Worm (Caenorhabditis elegans): ENCODE measurements around the gene gphr-1.

The gphr-1 gene

DNA sequence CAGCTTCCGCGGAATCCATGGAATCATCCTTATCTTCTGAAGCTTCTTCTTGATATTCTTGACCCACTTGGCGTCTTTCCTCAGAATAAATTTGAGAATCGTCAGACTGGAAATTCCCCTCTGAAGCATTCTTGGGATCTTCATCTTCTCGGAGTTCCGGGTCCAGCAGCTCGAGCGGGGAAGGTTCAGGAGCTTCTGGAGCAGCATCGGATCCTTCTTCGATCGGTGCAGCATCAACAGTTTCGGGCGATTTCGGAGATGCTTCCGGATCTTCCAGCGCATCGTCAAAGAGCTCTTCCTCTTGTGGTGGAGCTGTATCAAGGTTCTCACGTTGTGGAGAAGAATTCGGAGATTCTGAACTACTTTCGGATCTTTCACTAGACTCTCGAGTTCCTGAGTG is 11.3 kb upstream of the gphr-1 start:
- no peak for TF ChIP-seq mab-5 (tag; optimal IDR thresholded peaks at IDR 0.05)
- TF ChIP-seq lin-32 (GFP tag; optimal IDR thresholded peaks at IDR 0.05) = no peak
- no peak for TF ChIP-seq ham-2 (GFP tag; optimal IDR thresholded peaks at IDR 0.05)
- no peak for TF ChIP-seq M03D4.4 (tag; optimal IDR thresholded peaks at IDR 0.05)

ce11 chrIII:12215596-12215995 is 3.3 kb upstream of the gphr-1 start, which contains the start of gene Y75B8A.13:
TSS of gene Y75B8A.13 (minus strand) at chrIII:12215696.
- TF ChIP-seq mep-1 (tag; optimal IDR thresholded peaks at IDR 0.05) (no peak), sem-2 (GFP tag; optimal IDR thresholded peaks at IDR 0.05) (no peak), elt-1 (tag; optimal IDR thresholded peaks at IDR 0.05; ENCODE audit: borderline replicate concordance, insufficient read depth) (no peak), lin-32 (GFP tag; optimal IDR thresholded peaks at IDR 0.05) (no peak), lin-13 (tag; optimal IDR thresholded peaks at IDR 0.05) (no peak), mab-5 (tag; optimal IDR thresholded peaks at IDR 0.05) (no peak), blmp-1 (tag; optimal IDR thresholded peaks at IDR 0.05) (no peak), sptf-1 (tag; optimal IDR thresholded peaks at IDR 0.05) (no peak), nhr-76 (tag; optimal IDR thresholded peaks at IDR 0.05) (no peak), lsy-2 (tag; optimal IDR thresholded peaks at IDR 0.05) (no peak), zip-8 (tag; optimal IDR thresholded peaks at IDR 0.05) (no peak), ces-1 (GFP tag; optimal IDR thresholded peaks at IDR 0.05) (no peak)

DNA sequence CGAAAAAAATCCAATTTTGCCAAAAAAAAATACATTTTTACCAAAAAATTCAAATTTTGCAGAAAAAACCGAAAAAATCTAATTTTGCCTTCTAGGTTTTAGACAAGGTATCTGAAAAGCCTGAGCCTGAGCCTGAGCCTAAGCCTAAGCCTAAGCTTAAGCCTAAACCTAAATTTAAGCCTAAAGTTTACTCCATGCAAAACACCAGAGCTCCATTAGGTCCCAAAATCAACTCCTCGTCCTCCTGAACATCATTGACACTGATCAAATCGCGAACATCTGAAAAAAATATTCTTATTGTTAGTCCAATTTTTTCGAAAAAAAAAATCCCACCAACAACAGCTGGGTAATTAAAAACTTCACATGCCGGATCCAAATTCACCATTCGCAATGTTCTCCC is 769 bp upstream of the gphr-1 start:
- TF ChIP-seq ces-1 (GFP tag; optimal IDR thresholded peaks at IDR 0.05) = no peak
- TF ChIP-seq blmp-1 (tag; optimal IDR thresholded peaks at IDR 0.05) = no peak
- no peak for TF ChIP-seq ztf-11 (tag; optimal IDR thresholded peaks at IDR 0.05)
- no peak for TF ChIP-seq nhr-2 (tag; optimal IDR thresholded peaks at IDR 0.05)
- TF ChIP-seq flh-1 (GFP tag; optimal IDR thresholded peaks at IDR 0.05) = no peak
- no peak for TF ChIP-seq nhr-12 (tag; optimal IDR thresholded peaks at IDR 0.05)
- no peak for TF ChIP-seq zip-8 (tag; optimal IDR thresholded peaks at IDR 0.05)
- no peak for TF ChIP-seq cnd-1 (tag; optimal IDR thresholded peaks at IDR 0.05)
- no peak for TF ChIP-seq unc-39 (tag; optimal IDR thresholded peaks at IDR 0.05)
- no peak for TF ChIP-seq bed-3 (GFP tag; optimal IDR thresholded peaks at IDR 0.05)
- TF ChIP-seq nhr-28 (tag; optimal IDR thresholded peaks at IDR 0.05) = no peak
- TF ChIP-seq mep-1 (tag; optimal IDR thresholded peaks at IDR 0.05) = no peak
- TF ChIP-seq tbx-8 (GFP tag; optimal IDR thresholded peaks at IDR 0.05) = no peak
- TF ChIP-seq sem-2 (GFP tag; optimal IDR thresholded peaks at IDR 0.05) = no peak

- no peak for TF ChIP-seq nhr-76 (tag; optimal IDR thresholded peaks at IDR 0.05)
- TF ChIP-seq mab-5 (tag; optimal IDR thresholded peaks at IDR 0.05) = no peak
- TF ChIP-seq elt-1 (tag; optimal IDR thresholded peaks at IDR 0.05; ENCODE audit: borderline replicate concordance, insufficient read depth) = no peak
- TF ChIP-seq nhr-12 (tag; optimal IDR thresholded peaks at IDR 0.05) = no peak
- TF ChIP-seq lsy-2 (tag; optimal IDR thresholded peaks at IDR 0.05) = no peak
Observed at ce11 chrIII:12220820-12221219, 2.0 kb downstream of the gphr-1 start.

- no peak for TF ChIP-seq M03D4.4 (tag; optimal IDR thresholded peaks at IDR 0.05)
- no peak for TF ChIP-seq nhr-237 (tag; optimal IDR thresholded peaks at IDR 0.05)
- TF ChIP-seq flh-1 (GFP tag; optimal IDR thresholded peaks at IDR 0.05) = no peak
- no peak for TF ChIP-seq zip-8 (tag; optimal IDR thresholded peaks at IDR 0.05)
- no peak for TF ChIP-seq ceh-39 (tag; optimal IDR thresholded peaks at IDR 0.05)
- no peak for TF ChIP-seq mls-2 (tag; optimal IDR thresholded peaks at IDR 0.05)
- TF ChIP-seq nhr-12 (tag; optimal IDR thresholded peaks at IDR 0.05) = no peak
- no peak for TF ChIP-seq ces-1 (GFP tag; optimal IDR thresholded peaks at IDR 0.05)
- TF ChIP-seq tbx-8 (GFP tag; optimal IDR thresholded peaks at IDR 0.05) = no peak
- no peak for TF ChIP-seq lin-32 (GFP tag; optimal IDR thresholded peaks at IDR 0.05)
- TF ChIP-seq unc-39 (tag; optimal IDR thresholded peaks at IDR 0.05) = no peak
- TF ChIP-seq unc-62 (GFP tag; optimal IDR thresholded peaks at IDR 0.05) = no peak
- TF ChIP-seq lin-13 (tag; optimal IDR thresholded peaks at IDR 0.05) = no peak
- no peak for TF ChIP-seq ztf-11 (tag; optimal IDR thresholded peaks at IDR 0.05)
- no peak for TF ChIP-seq elt-3 (tag; optimal IDR thresholded peaks at IDR 0.05)
- no peak for TF ChIP-seq sptf-1 (tag; optimal IDR thresholded peaks at IDR 0.05)
- no peak for TF ChIP-seq drap-1 (GFP tag; optimal IDR thresholded peaks at IDR 0.05)
- no peak for TF ChIP-seq nhr-76 (tag; optimal IDR thresholded peaks at IDR 0.05)
- TF ChIP-seq ceh-43 (GFP tag; optimal IDR thresholded peaks at IDR 0.05) = no peak
- TF ChIP-seq nhr-2 (tag; optimal IDR thresholded peaks at IDR 0.05) = no peak
Observed at ce11 chrIII:12221452-12221851, 2.6 kb downstream of the gphr-1 start.

DNA sequence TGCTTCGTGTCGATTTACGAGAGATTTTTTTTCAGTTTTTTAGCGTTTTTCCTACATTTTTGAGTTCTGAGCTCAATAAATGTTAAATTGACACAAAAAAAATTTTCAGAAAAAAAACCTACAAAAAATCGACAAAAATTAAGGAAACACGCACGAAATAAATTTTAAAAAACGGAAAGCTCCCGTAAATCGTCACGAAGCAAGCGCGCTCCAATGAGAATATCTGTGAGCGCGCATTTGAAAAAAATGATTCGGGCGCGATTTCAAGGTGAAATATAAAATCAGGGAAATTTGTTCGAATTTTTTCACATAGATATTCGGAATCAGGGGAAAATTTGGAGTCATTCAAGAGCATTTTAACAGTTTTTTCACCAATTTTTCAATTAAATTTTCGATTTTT is 4.4 kb downstream of the gphr-1 start:
- TF ChIP-seq hlh-1 (tag; optimal IDR thresholded peaks at IDR 0.05) = no peak
- TF ChIP-seq ztf-11 (tag; optimal IDR thresholded peaks at IDR 0.05) = no peak
- no peak for TF ChIP-seq sem-2 (GFP tag; optimal IDR thresholded peaks at IDR 0.05)
- no peak for TF ChIP-seq unc-120 (tag; optimal IDR thresholded peaks at IDR 0.05; ENCODE audit: poor library complexity, severe bottlenecking)
- TF ChIP-seq sptf-1 (tag; optimal IDR thresholded peaks at IDR 0.05) = no peak
- no peak for TF ChIP-seq lin-13 (tag; optimal IDR thresholded peaks at IDR 0.05)
- TF ChIP-seq cnd-1 (tag; optimal IDR thresholded peaks at IDR 0.05) = no peak
- no peak for TF ChIP-seq drap-1 (GFP tag; optimal IDR thresholded peaks at IDR 0.05)
- TF ChIP-seq nhr-76 (tag; optimal IDR thresholded peaks at IDR 0.05) = no peak
- TF ChIP-seq elt-1 (tag; optimal IDR thresholded peaks at IDR 0.05; ENCODE audit: borderline replicate concordance, insufficient read depth) = no peak
- TF ChIP-seq nhr-237 (tag; optimal IDR thresholded peaks at IDR 0.05) = no peak
- no peak for TF ChIP-seq nhr-2 (tag; optimal IDR thresholded peaks at IDR 0.05)
- TF ChIP-seq ceh-39 (tag; optimal IDR thresholded peaks at IDR 0.05) = no peak
- TF ChIP-seq unc-39 (tag; optimal IDR thresholded peaks at IDR 0.05) = no peak
- TF ChIP-seq ham-2 (GFP tag; optimal IDR thresholded peaks at IDR 0.05) = no peak
- no peak for TF ChIP-seq lsy-2 (tag; optimal IDR thresholded peaks at IDR 0.05)
